Worm (Caenorhabditis elegans): Measurements from ENCODE around the gene fbxc-28.

Gene fbxc-28

ce11 chrII:915206-915605 is 8.4 kb upstream of the fbxc-28 start:
- TF ChIP-seq ces-1 (GFP tag; optimal IDR thresholded peaks at IDR 0.05) (no peak), nhr-84 (tag; optimal IDR thresholded peaks at IDR 0.05) (no peak), ztf-4 (tag; optimal IDR thresholded peaks at IDR 0.05) (no peak), mdl-1 (tag; optimal IDR thresholded peaks at IDR 0.05) (no peak), unc-86 (tag; optimal IDR thresholded peaks at IDR 0.05) (no peak), nhr-90 (tag; optimal IDR thresholded peaks at IDR 0.05; ENCODE audit: poor library complexity) (peak; percentile 31), hlh-17 (GFP tag; optimal IDR thresholded peaks at IDR 0.05; ENCODE audit: borderline replicate concordance) (no peak), nhr-20 (tag; optimal IDR thresholded peaks at IDR 0.05) (peak; percentile 42), sup-37 (GFP tag; optimal IDR thresholded peaks at IDR 0.05) (no peak), nhr-85 (tag) (no peak), swsn-7 (tag; optimal IDR thresholded peaks at IDR 0.05) (no peak), unc-98 (GFP tag; IDR thresholded peaks at IDR 0.05) (no peak), elt-2 (tag; optimal IDR thresholded peaks at IDR 0.05) (peak; percentile 100), nhr-237 (tag; optimal IDR thresholded peaks at IDR 0.05) (no peak), lin-35 (GFP tag; optimal IDR thresholded peaks at IDR 0.05) (peak in 1 of 2 experiments; percentile 48), dsc-1 (tag; optimal IDR thresholded peaks at IDR 0.05) (no peak), ets-5 (GFP tag; IDR thresholded peaks at IDR 0.05) (no peak), sox-4 (tag; optimal IDR thresholded peaks at IDR 0.05) (no peak), fos-1 (tag; optimal IDR thresholded peaks at IDR 0.05) (no peak), C34B4.2 (tag; optimal IDR thresholded peaks at IDR 0.05) (no peak), ceh-63 (GFP tag; optimal IDR thresholded peaks at IDR 0.05) (no peak), lin-15B (tag; optimal IDR thresholded peaks at IDR 0.05) (no peak), F16B12.6 (tag; optimal IDR thresholded peaks at IDR 0.05) (no peak), efl-1 (optimal IDR thresholded peaks at IDR 0.05) (no peak), efl-1 (GFP tag; optimal IDR thresholded peaks at IDR 0.05 in 1 of 2) (peak in 1 of 2 experiments; percentile 83), lsy-2 (tag; optimal IDR thresholded peaks at IDR 0.05) (no peak), jun-1 (tag; optimal IDR thresholded peaks at IDR 0.05) (peak; percentile 93), ceh-88 (GFP tag; IDR thresholded peaks at IDR 0.05) (no peak), unc-30 (tag; optimal IDR thresholded peaks at IDR 0.05) (no peak), mep-1 (tag; optimal IDR thresholded peaks at IDR 0.05) (no peak), xbp-1 (tag; optimal IDR thresholded peaks at IDR 0.05) (no peak), pqm-1 (tag; optimal IDR thresholded peaks at IDR 0.05) (peak; percentile 100), tbx-2 (tag; optimal IDR thresholded peaks at IDR 0.05) (no peak), sptf-1 (tag; optimal IDR thresholded peaks at IDR 0.05) (no peak), mab-9 (GFP tag; IDR thresholded peaks at IDR 0.05) (no peak), pax-3 (tag; optimal IDR thresholded peaks at IDR 0.05) (peak; percentile 73), lin-14 (GFP tag; optimal IDR thresholded peaks at IDR 0.05) (peak; percentile 27), tlp-1 (tag; optimal IDR thresholded peaks at IDR 0.05) (peak; percentile 91), nhr-11 (tag; optimal IDR thresholded peaks at IDR 0.05) (no peak), lin-39 (tag; optimal IDR thresholded peaks at IDR 0.05) (no peak)

ce11 chrII:915780-916179 is 7.8 kb upstream of the fbxc-28 start, which contains the start of gene fbxc-29:
TSS of gene fbxc-29 (plus strand) at chrII:916080.
- TF ChIP-seq dsc-1 (tag; optimal IDR thresholded peaks at IDR 0.05) (peak; percentile 17), nhr-19 (GFP tag; conservative IDR thresholded peaks at IDR 0.05) (no peak)

- no peak for TF ChIP-seq unc-98 (GFP tag; IDR thresholded peaks at IDR 0.05)
- TF ChIP-seq tbx-2 (tag; optimal IDR thresholded peaks at IDR 0.05): no peak
- TF ChIP-seq nhr-77 (tag; optimal IDR thresholded peaks at IDR 0.05): no peak
- no peak for TF ChIP-seq irx-1 (tag; optimal IDR thresholded peaks at IDR 0.05)
- TF ChIP-seq nhr-20 (tag; optimal IDR thresholded peaks at IDR 0.05): no peak
- no peak for TF ChIP-seq pqm-1 (tag; optimal IDR thresholded peaks at IDR 0.05)
- TF ChIP-seq dsc-1 (tag; optimal IDR thresholded peaks at IDR 0.05): no peak
Measured at ce11 chrII:917324-917723, 6.3 kb upstream of the fbxc-28 start, which contains the start of gene fbxc-30. TSS of gene fbxc-30 (plus strand) at chrII:917624.

Measured in whole organism, L1 larva.